Worm (Caenorhabditis elegans) whole organism, dauer: Measurements from ENCODE around the gene ins-4.

Experiments
- unc-62 ChIP-seq: sonication (generic microtip); optimal IDR thresholded peaks from 2 replicates; lab custom pipeline; 2017; ENCODE audit warnings: missing biosample characterization, missing genetic modification reagents, missing genetic modification characterization

Gene ins-4

ce11 chrII:6046023-6046631 is 50.0 kb downstream of the ins-4 start:
- TF ChIP-seq unc-62 (GFP tag; lab: Kevin White, UChicago), result no peak
